Worm (Caenorhabditis elegans): ENCODE measurements around the gene C14C6.3.

- TF ChIP-seq F13C5.2 (tag; optimal IDR thresholded peaks at IDR 0.05): no peak
- no peak for TF ChIP-seq hmg-4 (GFP tag; optimal IDR thresholded peaks at IDR 0.05)
- TF ChIP-seq tbx-37 (GFP tag; conservative IDR thresholded peaks at IDR 0.05): no peak
- TF ChIP-seq ama-1 (optimal IDR thresholded peaks at IDR 0.05): no peak
- TF ChIP-seq B0310.2 (tag; optimal IDR thresholded peaks at IDR 0.05): no peak
- TF ChIP-seq ceh-13 (GFP tag; optimal IDR thresholded peaks at IDR 0.05): no peak
- no peak for TF ChIP-seq ceh-36 (tag; optimal IDR thresholded peaks at IDR 0.05)
Measured at ce11 chrV:565984-566383, 22.7 kb downstream of the C14C6.3 start, which contains the start of gene sri-73.

All from whole organism, early embryonic.